Fruit fly (Drosophila melanogaster): ENCODE results near the gene CG7017.

The CG7017 gene

DNA sequence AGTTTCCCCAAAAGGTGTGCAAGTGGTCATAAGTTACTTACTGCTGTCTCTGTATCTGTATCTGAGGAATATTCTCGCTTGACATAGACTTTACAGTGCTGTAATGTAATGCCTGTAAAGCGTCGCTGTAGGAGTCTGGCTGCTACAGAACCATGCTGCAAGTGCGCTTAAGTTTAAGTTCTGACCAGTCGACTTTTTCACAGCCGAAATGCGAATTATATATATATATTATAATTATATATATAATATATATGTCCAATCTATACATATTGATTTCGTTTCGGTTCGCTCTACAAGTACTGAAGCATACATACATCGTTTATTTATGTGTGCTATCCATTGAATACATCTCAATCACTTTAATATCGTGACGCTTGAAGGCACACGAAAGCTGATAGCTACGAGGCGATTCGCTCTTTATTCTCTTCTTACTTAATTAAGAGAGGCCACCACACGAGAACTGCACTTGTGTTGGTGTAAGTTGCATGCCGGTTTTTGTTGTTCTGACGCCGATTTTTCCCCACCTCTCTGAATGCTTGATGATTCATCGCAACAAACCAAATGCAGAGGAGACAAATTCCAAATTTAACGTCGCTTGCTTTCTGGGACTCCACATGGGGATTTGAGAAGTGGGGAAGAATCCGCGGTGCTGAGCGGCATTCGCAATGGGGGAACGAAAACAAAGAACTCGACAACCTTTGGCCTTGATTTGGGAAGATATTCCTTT, 25.5 kb downstream of the CG7017 start:
- peak; percentile 16 for TF ChIP-seq rgr (GFP tag; optimal IDR thresholded peaks at IDR 0.05)
- TF ChIP-seq Hr78 (GFP tag; optimal IDR thresholded peaks at IDR 0.05): no peak
- TF ChIP-seq dl (GFP tag; optimal IDR thresholded peaks at IDR 0.05; ENCODE audit: insufficient read depth in 1 of 2, partially characterized antibody in 2 of 2): peak; percentile 72 to 78
- no peak for TF ChIP-seq Rel (GFP tag; optimal IDR thresholded peaks at IDR 0.05)
- peak; percentile 15 for TF ChIP-seq Rel (tag; optimal IDR thresholded peaks at IDR 0.05)
- TF ChIP-seq usp (GFP tag; optimal IDR thresholded peaks at IDR 0.05): no peak
- TF ChIP-seq OdsH (GFP tag; optimal IDR thresholded peaks at IDR 0.05): no peak
- no peak for TF ChIP-seq dsf (GFP tag; optimal IDR thresholded peaks at IDR 0.05; ENCODE audit: borderline replicate concordance)
- TF ChIP-seq HLH106 (tag; optimal IDR thresholded peaks at IDR 0.05): no peak
- TF ChIP-seq Vsx2 (GFP tag; optimal IDR thresholded peaks at IDR 0.05; ENCODE audit: partially characterized antibody): peak; percentile 89
- no peak for TF ChIP-seq jim (GFP tag; optimal IDR thresholded peaks at IDR 0.05)
- TF ChIP-seq Dif (GFP tag; optimal IDR thresholded peaks at IDR 0.05; ENCODE audit: partially characterized antibody): peak; percentile 97
- TF ChIP-seq sage (GFP tag; optimal IDR thresholded peaks at IDR 0.05): no peak
- no peak for TF ChIP-seq CG32264 (GFP tag; optimal IDR thresholded peaks at IDR 0.05)
- TF ChIP-seq sv (GFP tag; optimal IDR thresholded peaks at IDR 0.05): peak; percentile 35
- TF ChIP-seq Hr83 (GFP tag; optimal IDR thresholded peaks at IDR 0.05; ENCODE audit: poor library complexity, severe bottlenecking): no peak
- TF ChIP-seq CG9705 (GFP tag; optimal IDR thresholded peaks at IDR 0.05): no peak
- TF ChIP-seq fru (GFP tag; optimal IDR thresholded peaks at IDR 0.05): peak; percentile 3
- no peak for TF ChIP-seq N (GFP tag; optimal IDR thresholded peaks at IDR 0.05)
- TF ChIP-seq br (GFP tag; optimal IDR thresholded peaks at IDR 0.05): no peak
- no peak for TF ChIP-seq GATAd (GFP tag; optimal IDR thresholded peaks at IDR 0.05)
- no peak for TF ChIP-seq h (GFP tag; optimal IDR thresholded peaks at IDR 0.05)
- peak; percentile 55 for TF ChIP-seq CrebA (GFP tag; optimal IDR thresholded peaks at IDR 0.05; ENCODE audit: borderline replicate concordance)
- TF ChIP-seq woc (GFP tag; optimal IDR thresholded peaks at IDR 0.05): no peak
- TF ChIP-seq Jra (GFP tag; optimal IDR thresholded peaks at IDR 0.05): peak; percentile 78
- peak; percentile 46 for TF ChIP-seq psq (GFP tag; optimal IDR thresholded peaks at IDR 0.05)
- TF ChIP-seq Mio (GFP tag; optimal IDR thresholded peaks at IDR 0.05): no peak
- TF ChIP-seq lola (GFP tag; optimal IDR thresholded peaks at IDR 0.05): no peak
- TF ChIP-seq Sp1 (GFP tag; optimal IDR thresholded peaks at IDR 0.05): no peak
- no peak for TF ChIP-seq ey (GFP tag; optimal IDR thresholded peaks at IDR 0.05)

dm6 chr3L:20185886-20186285, 26.0 kb downstream of the CG7017 start:
- TF ChIP-seq Vsx2 (GFP tag; optimal IDR thresholded peaks at IDR 0.05; ENCODE audit: partially characterized antibody): no peak
- no peak for TF ChIP-seq rgr (GFP tag; optimal IDR thresholded peaks at IDR 0.05)
- no peak for TF ChIP-seq Hr83 (GFP tag; optimal IDR thresholded peaks at IDR 0.05; ENCODE audit: poor library complexity, severe bottlenecking)
- no peak for TF ChIP-seq dsf (GFP tag; optimal IDR thresholded peaks at IDR 0.05; ENCODE audit: borderline replicate concordance)
- peak; percentile 72 for TF ChIP-seq lola (GFP tag; optimal IDR thresholded peaks at IDR 0.05)

DNA sequence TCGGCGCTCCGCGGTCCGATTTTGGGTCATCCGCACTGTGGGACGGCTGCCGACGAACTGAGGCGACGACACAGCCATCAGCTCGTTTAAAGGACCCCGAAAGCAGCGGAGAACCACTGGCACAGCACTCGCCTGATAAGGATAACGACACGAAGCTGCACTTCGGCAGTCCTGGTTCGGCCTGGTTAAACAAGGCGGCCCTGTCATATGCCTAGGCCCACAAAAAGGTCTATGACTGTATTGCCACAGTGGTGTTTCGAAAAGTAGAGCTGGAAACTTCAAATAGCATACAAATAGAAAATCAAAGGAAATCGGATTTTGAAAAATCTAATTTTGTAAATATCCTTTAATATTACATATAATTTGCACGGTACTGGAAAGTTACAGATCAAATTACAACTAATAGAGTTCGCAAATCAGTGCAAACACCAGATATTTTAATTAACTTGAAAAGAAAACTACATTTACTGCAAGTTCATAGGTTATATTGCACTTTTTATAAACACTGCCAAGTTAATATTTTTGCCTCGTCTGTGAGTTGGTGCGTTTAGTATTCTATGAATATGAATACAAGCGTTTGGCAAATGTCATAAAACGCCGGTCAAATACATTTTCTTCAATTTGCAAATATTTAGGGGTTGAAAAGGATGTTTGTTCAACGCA, 26.6 kb downstream of the CG7017 start:
- TF ChIP-seq ey (GFP tag; optimal IDR thresholded peaks at IDR 0.05): peak; percentile 50
- peak; percentile 67 for TF ChIP-seq OdsH (GFP tag; optimal IDR thresholded peaks at IDR 0.05)
- TF ChIP-seq Mio (GFP tag; optimal IDR thresholded peaks at IDR 0.05): no peak
- no peak for TF ChIP-seq N (GFP tag; optimal IDR thresholded peaks at IDR 0.05)
- TF ChIP-seq foxo (GFP tag; optimal IDR thresholded peaks at IDR 0.05): peak in 1 of 2 experiments; percentile 19
- no peak for TF ChIP-seq CG9705 (GFP tag; optimal IDR thresholded peaks at IDR 0.05)
- TF ChIP-seq Dfd (GFP tag; optimal IDR thresholded peaks at IDR 0.05): no peak
- TF ChIP-seq dsf (GFP tag; optimal IDR thresholded peaks at IDR 0.05; ENCODE audit: borderline replicate concordance): peak; percentile 8
- TF ChIP-seq jim (GFP tag; optimal IDR thresholded peaks at IDR 0.05): no peak
- no peak for TF ChIP-seq Abd-B (GFP tag; optimal IDR thresholded peaks at IDR 0.05)
- TF ChIP-seq HLH106 (tag; optimal IDR thresholded peaks at IDR 0.05): no peak
- peak; percentile 53 for TF ChIP-seq rgr (GFP tag; optimal IDR thresholded peaks at IDR 0.05)
- TF ChIP-seq Myc (optimal IDR thresholded peaks at IDR 0.05): no peak
- TF ChIP-seq sv (GFP tag; optimal IDR thresholded peaks at IDR 0.05): peak; percentile 50
- peak; percentile 49 for TF ChIP-seq Dif (GFP tag; optimal IDR thresholded peaks at IDR 0.05; ENCODE audit: partially characterized antibody)
- no peak for TF ChIP-seq sage (GFP tag; optimal IDR thresholded peaks at IDR 0.05)
- peak; percentile 9 for TF ChIP-seq psq (GFP tag; optimal IDR thresholded peaks at IDR 0.05)
- no peak for TF ChIP-seq CrebA (GFP tag; optimal IDR thresholded peaks at IDR 0.05; ENCODE audit: borderline replicate concordance)
- peak; percentile 12 for TF ChIP-seq fru (GFP tag; optimal IDR thresholded peaks at IDR 0.05)
- TF ChIP-seq Vsx2 (GFP tag; optimal IDR thresholded peaks at IDR 0.05; ENCODE audit: partially characterized antibody): no peak
- TF ChIP-seq br (GFP tag; optimal IDR thresholded peaks at IDR 0.05): peak; percentile 32
- peak; percentile 39 for TF ChIP-seq Sp1 (GFP tag; optimal IDR thresholded peaks at IDR 0.05)
- TF ChIP-seq h (GFP tag; optimal IDR thresholded peaks at IDR 0.05): peak; percentile 26
- TF ChIP-seq tai (GFP tag; optimal IDR thresholded peaks at IDR 0.05): peak; percentile 64
- no peak for TF ChIP-seq Hnf4 (GFP tag; optimal IDR thresholded peaks at IDR 0.05)

Data from whole organism, wandering third instar larva.